Fruit fly (Drosophila melanogaster): ENCODE measurements around the gene CG34307.

Gene CG34307

dm6 chr3R:11876750-11877149 is 20.6 kb upstream of the CG34307 start:
- TF ChIP-seq D1 (tag; optimal IDR thresholded peaks at IDR 0.05) (no peak), CG14655 (GFP tag; optimal IDR thresholded peaks at IDR 0.05) (no peak), CG17806 (tag; optimal IDR thresholded peaks at IDR 0.05) (no peak), EcR (GFP tag; optimal IDR thresholded peaks at IDR 0.05) (no peak)

- TF ChIP-seq fd96Ca (GFP tag; IDR thresholded peaks at IDR 0.05) (no peak), Pif1A (GFP tag; optimal IDR thresholded peaks at IDR 0.05) (no peak), Ets98B (GFP tag; IDR thresholded peaks at IDR 0.05) (no peak), D1 (tag; optimal IDR thresholded peaks at IDR 0.05) (no peak), EcR (GFP tag; optimal IDR thresholded peaks at IDR 0.05) (no peak), CG14655 (GFP tag; optimal IDR thresholded peaks at IDR 0.05) (no peak), rn (GFP tag; IDR thresholded peaks at IDR 0.05) (no peak), CG4496 (GFP tag; IDR thresholded peaks at IDR 0.05) (no peak), CG8159 (tag; optimal IDR thresholded peaks at IDR 0.05) (no peak), gl (tag; optimal IDR thresholded peaks at IDR 0.05) (no peak), Snoo (tag; optimal IDR thresholded peaks at IDR 0.05) (no peak), CG13204 (GFP tag; optimal IDR thresholded peaks at IDR 0.05) (no peak), Pif1B (GFP tag; optimal IDR thresholded peaks at IDR 0.05) (no peak), CG17806 (tag; optimal IDR thresholded peaks at IDR 0.05) (no peak), CG9948 (tag; optimal IDR thresholded peaks at IDR 0.05) (no peak), CG8301 (tag; optimal IDR thresholded peaks at IDR 0.05) (no peak)
Measured at dm6 chr3R:11877162-11877561, 20.2 kb upstream of the CG34307 start, which contains the start of gene sad. Gene sad (plus strand): TSS chr3R:11877235.

- TF ChIP-seq CG8159 (tag; optimal IDR thresholded peaks at IDR 0.05), result peak; percentile 69
- TF ChIP-seq CG8301 (tag; optimal IDR thresholded peaks at IDR 0.05), result peak; percentile 53
- peak; percentile 69 for TF ChIP-seq CG17806 (tag; optimal IDR thresholded peaks at IDR 0.05)
- no peak for TF ChIP-seq Pif1A (GFP tag; optimal IDR thresholded peaks at IDR 0.05)
- peak; percentile 34 for TF ChIP-seq CG34367 (tag; optimal IDR thresholded peaks at IDR 0.05)
- TF ChIP-seq EcR (GFP tag; optimal IDR thresholded peaks at IDR 0.05), result no peak
- no peak for TF ChIP-seq gl (tag; optimal IDR thresholded peaks at IDR 0.05)
- no peak for TF ChIP-seq CG13204 (GFP tag; optimal IDR thresholded peaks at IDR 0.05)
- TF ChIP-seq rn (GFP tag; IDR thresholded peaks at IDR 0.05), result no peak
- TF ChIP-seq fd96Ca (GFP tag; IDR thresholded peaks at IDR 0.05), result 0 out of 3 replicates have a peak, but pooled peaks have one; percentile 32
- peak; percentile 60 for TF ChIP-seq CG9948 (tag; optimal IDR thresholded peaks at IDR 0.05)
- peak; percentile 73 for TF ChIP-seq CG15710 (tag; optimal IDR thresholded peaks at IDR 0.05)
- no peak for TF ChIP-seq Pif1B (GFP tag; optimal IDR thresholded peaks at IDR 0.05)
- 0 out of 2 replicates have a peak, but pooled peaks have one; percentile 14 for TF ChIP-seq CG10348 (GFP tag; IDR thresholded peaks at IDR 0.05)
- peak; percentile 59; the same call in 1 of the 2 replicates for TF ChIP-seq CG32121 (GFP tag; IDR thresholded peaks at IDR 0.05)
- peak; percentile 54 for TF ChIP-seq Ets98B (GFP tag; IDR thresholded peaks at IDR 0.05)
- peak; percentile 60 for TF ChIP-seq CG12605 (GFP tag; IDR thresholded peaks at IDR 0.05)
- peak; percentile 80 for TF ChIP-seq CG4496 (GFP tag; IDR thresholded peaks at IDR 0.05)
- TF ChIP-seq Snoo (tag; optimal IDR thresholded peaks at IDR 0.05), result peak; percentile 54
- TF ChIP-seq CG14655 (GFP tag; optimal IDR thresholded peaks at IDR 0.05), result no peak
- no peak for TF ChIP-seq D1 (tag; optimal IDR thresholded peaks at IDR 0.05)
Measured at dm6 chr3R:11882506-11882953, 14.9 kb upstream of the CG34307 start, which contains the start of the genes CG6962 and CG31368. Gene CG6962 (minus strand): TSS chr3R:11882534. Gene CG31368 (plus strand): TSS chr3R:11882790.

DNA sequence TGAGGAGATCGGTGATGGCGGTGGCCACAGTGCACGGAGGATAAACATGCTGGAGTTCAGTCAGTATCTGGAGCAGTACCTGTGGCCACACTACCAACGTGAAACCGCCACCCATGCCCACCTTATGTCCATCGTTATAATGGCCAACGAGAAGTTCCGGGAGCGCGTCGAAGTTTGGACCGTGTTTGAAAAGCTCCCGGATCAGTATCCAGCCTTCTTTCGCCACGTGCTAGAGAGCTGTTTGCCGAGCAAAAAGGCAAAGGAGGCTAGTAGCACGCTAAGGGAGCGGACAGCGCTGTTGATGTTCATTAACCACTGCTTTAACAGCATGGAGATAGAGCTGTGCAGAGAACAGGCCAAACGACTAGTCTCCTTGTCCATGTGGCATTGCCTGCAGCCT is 14.3 kb upstream of the CG34307 start:
- TF ChIP-seq CG4496 (GFP tag; IDR thresholded peaks at IDR 0.05) (no peak), Ets98B (GFP tag; IDR thresholded peaks at IDR 0.05) (no peak), Snoo (tag; optimal IDR thresholded peaks at IDR 0.05) (no peak), CG8159 (tag; optimal IDR thresholded peaks at IDR 0.05) (no peak), Pif1B (GFP tag; optimal IDR thresholded peaks at IDR 0.05) (no peak), EcR (GFP tag; optimal IDR thresholded peaks at IDR 0.05) (no peak), CG13204 (GFP tag; optimal IDR thresholded peaks at IDR 0.05) (no peak), CG12605 (GFP tag; IDR thresholded peaks at IDR 0.05) (no peak), CG34367 (tag; optimal IDR thresholded peaks at IDR 0.05) (no peak), CG32121 (GFP tag; IDR thresholded peaks at IDR 0.05) (no peak), Pif1A (GFP tag; optimal IDR thresholded peaks at IDR 0.05) (no peak), fd96Ca (GFP tag; IDR thresholded peaks at IDR 0.05) (no peak), CG17806 (tag; optimal IDR thresholded peaks at IDR 0.05) (no peak), CG9948 (tag; optimal IDR thresholded peaks at IDR 0.05) (no peak), rn (GFP tag; IDR thresholded peaks at IDR 0.05) (no peak), CG10348 (GFP tag; IDR thresholded peaks at IDR 0.05) (no peak), CG14655 (GFP tag; optimal IDR thresholded peaks at IDR 0.05) (no peak)

- peak; percentile 95 for TF ChIP-seq CG15710 (tag; optimal IDR thresholded peaks at IDR 0.05)
- peak; percentile 71 for TF ChIP-seq EcR (GFP tag; optimal IDR thresholded peaks at IDR 0.05)
- peak; percentile 81 for TF ChIP-seq Ets98B (GFP tag; IDR thresholded peaks at IDR 0.05)
- TF ChIP-seq CG9948 (tag; optimal IDR thresholded peaks at IDR 0.05), result peak; percentile 94
- TF ChIP-seq CG17806 (tag; optimal IDR thresholded peaks at IDR 0.05), result peak; percentile 90
- TF ChIP-seq Pif1B (GFP tag; optimal IDR thresholded peaks at IDR 0.05), result peak; percentile 88
- peak; percentile 79 for TF ChIP-seq gl (tag; optimal IDR thresholded peaks at IDR 0.05)
- peak; percentile 61 for TF ChIP-seq rn (GFP tag; IDR thresholded peaks at IDR 0.05)
- peak; percentile 80 for TF ChIP-seq Pif1A (GFP tag; optimal IDR thresholded peaks at IDR 0.05)
- TF ChIP-seq D1 (tag; optimal IDR thresholded peaks at IDR 0.05), result peak; percentile 92
- TF ChIP-seq CG13204 (GFP tag; optimal IDR thresholded peaks at IDR 0.05), result peak; percentile 66
- TF ChIP-seq Snoo (tag; optimal IDR thresholded peaks at IDR 0.05), result peak; percentile 92
- TF ChIP-seq CG14655 (GFP tag; optimal IDR thresholded peaks at IDR 0.05), result peak; percentile 94
- peak; percentile 84 for TF ChIP-seq fd96Ca (GFP tag; IDR thresholded peaks at IDR 0.05)
- peak; percentile 92 for TF ChIP-seq CG34367 (tag; optimal IDR thresholded peaks at IDR 0.05)
- peak; percentile 82; the same call in 1 of the 2 replicates for TF ChIP-seq CG32121 (GFP tag; IDR thresholded peaks at IDR 0.05)
- peak; percentile 61 for TF ChIP-seq CG12605 (GFP tag; IDR thresholded peaks at IDR 0.05)
- TF ChIP-seq CG10348 (GFP tag; IDR thresholded peaks at IDR 0.05), result peak; percentile 63
- TF ChIP-seq CG8159 (tag; optimal IDR thresholded peaks at IDR 0.05), result peak; percentile 94
- peak; percentile 91 for TF ChIP-seq CG8301 (tag; optimal IDR thresholded peaks at IDR 0.05)
- peak; percentile 82 for TF ChIP-seq CG4496 (GFP tag; IDR thresholded peaks at IDR 0.05)
Measured at dm6 chr3R:11887114-11888037, 10.0 kb upstream of the CG34307 start, which contains the start of gene mthl5. Gene mthl5 (minus strand): TSS chr3R:11887168.
